Worm (Caenorhabditis elegans) whole organism, L1 larva: Measurements from ENCODE around the gene Y43F8B.7.

Source experiments
- C04F5.9 ChIP-seq: sonication (generic microtip); optimal IDR thresholded peaks from 2 replicates; lab custom pipeline; 2016; ENCODE audit warnings: missing genetic modification characterization, missing compliant biosample characterization
- C16A3.4 ChIP-seq: fragments of 150-350 bp; optimal IDR thresholded peaks from 2 replicates; lab custom pipeline; 2014; ENCODE audit warnings: missing biosample characterization, missing genetic modification characterization
- blmp-1 ChIP-seq: fragments of 150-350 bp; optimal IDR thresholded peaks from 2 replicates; lab custom pipeline; 2014; ENCODE audit warnings: missing biosample characterization, missing genetic modification characterization
- ceh-8 ChIP-seq: fragments of 200-800 bp; sonication (Bioruptor generic); optimal IDR thresholded peaks from 2 replicates; lab custom pipeline; 2018; ENCODE audit warnings: mild to moderate bottlenecking, missing genetic modification characterization, moderate library complexity, missing compliant biosample characterization
- ceh-82 ChIP-seq, 3 experiments: fragments of 150-350 bp in 1 of 3; sonication (generic microtip) in 2 of 3; optimal IDR thresholded peaks; 2 replicates each; lab custom pipeline; 2014 to 2017; ENCODE audit warnings: missing biosample characterization in 3 of 3, missing genetic modification characterization in 3 of 3
- ceh-88 ChIP-seq: fragments of 200-800 bp; sonication (Bioruptor generic); IDR thresholded peaks from 2 replicates; pipeline ENCODE4 v1.3.6; 2022; ENCODE audit warnings: missing genetic modification characterization, missing compliant biosample characterization
- ceh-90 ChIP-seq: sonication (generic microtip); optimal IDR thresholded peaks from 2 replicates; lab custom pipeline; 2016; ENCODE audit warnings: missing genetic modification characterization, missing compliant biosample characterization
- dsc-1 ChIP-seq: sonication (generic microtip); optimal IDR thresholded peaks from 2 replicates; lab custom pipeline; 2016; ENCODE audit warnings: mild to moderate bottlenecking, missing genetic modification characterization, missing compliant biosample characterization
- egl-13 ChIP-seq: sonication (generic microtip); optimal IDR thresholded peaks from 2 replicates; lab custom pipeline; 2016; ENCODE audit warnings: missing genotype, missing genetic modification reagents, missing genetic modification characterization, missing compliant biosample characterization
- egl-27 ChIP-seq, 2 experiments: fragments of 150-350 bp in 1 of 2; sonication (generic microtip); optimal IDR thresholded peaks; 3 replicates each; lab custom pipeline; 2017 to 2018; ENCODE audit warnings: missing biosample characterization in 2 of 2, missing genetic modification characterization in 2 of 2, missing genetic modification reagents in 2 of 2
- elt-2 ChIP-seq: sonication (generic microtip); optimal IDR thresholded peaks from 2 replicates; lab custom pipeline; 2016; ENCODE audit warnings: missing genetic modification characterization, mild to moderate bottlenecking, inconsistent platforms, missing compliant biosample characterization, missing genetic modification reagents
- elt-3 ChIP-seq, 6 experiments: fragments of 150-350 bp in 1 of 6; sonication (generic microtip); optimal IDR thresholded peaks; 2 replicates each; lab custom pipeline; 2017 to 2018; ENCODE audit warnings: missing biosample characterization in 6 of 6, missing genetic modification characterization in 6 of 6, inconsistent platforms in 1 of 6
- fkh-10 ChIP-seq: sonication (generic microtip); optimal IDR thresholded peaks from 2 replicates; lab custom pipeline; 2017; ENCODE audit warnings: missing biosample characterization, missing genetic modification reagents, missing genetic modification characterization
- fkh-4 ChIP-seq: sonication (generic microtip); optimal IDR thresholded peaks from 2 replicates; lab custom pipeline; 2016; ENCODE audit warnings: missing compliant biosample characterization, missing genetic modification characterization, borderline replicate concordance
- fkh-8 ChIP-seq: sonication (generic microtip); optimal IDR thresholded peaks from 2 replicates; lab custom pipeline; 2016; ENCODE audit warnings: mild to moderate bottlenecking, missing genetic modification characterization, missing compliant biosample characterization
- fos-1 ChIP-seq: fragments of 150-350 bp; optimal IDR thresholded peaks from 2 replicates; lab custom pipeline; 2014; ENCODE audit warnings: missing biosample characterization, missing genetic modification characterization
- hlh-17 ChIP-seq: fragments of 200-800 bp; sonication (Bioruptor generic); optimal IDR thresholded peaks from 2 replicates; lab custom pipeline; 2018; ENCODE audit warnings: missing genetic modification characterization, mild to moderate bottlenecking, missing compliant biosample characterization, moderate library complexity, borderline replicate concordance
- isw-1 ChIP-seq: fragments of 200-800 bp; sonication (Bioruptor generic); IDR thresholded peaks from 2 replicates; pipeline ENCODE4 v1.3.6; 2022; ENCODE audit warnings: missing genetic modification characterization, missing compliant biosample characterization
- jun-1 ChIP-seq: fragments of 150-350 bp; optimal IDR thresholded peaks from 2 replicates; lab custom pipeline; 2014; ENCODE audit warnings: missing biosample characterization, missing genetic modification reagents, missing genetic modification characterization
- lin-15B ChIP-seq: fragments of 150-350 bp; sonication (generic microtip); optimal IDR thresholded peaks from 3 replicates; lab custom pipeline; 2014; ENCODE audit warnings: missing biosample characterization, missing genetic modification characterization
- lin-39 ChIP-seq: fragments of 150-350 bp; optimal IDR thresholded peaks from 2 replicates; lab custom pipeline; 2014; ENCODE audit warnings: missing biosample characterization, missing genetic modification reagents, missing genetic modification characterization
- lir-3 ChIP-seq: sonication (generic microtip); optimal IDR thresholded peaks from 2 replicates; lab custom pipeline; 2016; ENCODE audit warnings: mild to moderate bottlenecking, missing genetic modification characterization, moderate library complexity, missing compliant biosample characterization; ENCODE audit not compliant: poor library complexity
- lsy-2 ChIP-seq, 2 experiments: fragments of 150-350 bp; optimal IDR thresholded peaks; 2 replicates each; lab custom pipeline; 2014; ENCODE audit warnings: missing biosample characterization in 2 of 2, missing genetic modification characterization in 2 of 2
- mef-2 ChIP-seq: fragments of 150-350 bp; optimal IDR thresholded peaks from 2 replicates; lab custom pipeline; 2014; ENCODE audit warnings: missing biosample characterization, missing genetic modification characterization
- nhr-12 ChIP-seq: sonication (generic microtip); optimal IDR thresholded peaks from 2 replicates; lab custom pipeline; 2017; ENCODE audit warnings: missing biosample characterization, missing genetic modification characterization
- nhr-20 ChIP-seq: sonication (generic microtip); optimal IDR thresholded peaks from 2 replicates; lab custom pipeline; 2016; ENCODE audit warnings: mild to moderate bottlenecking, missing genetic modification characterization, missing compliant biosample characterization
- nhr-237 ChIP-seq: fragments of 150-350 bp; optimal IDR thresholded peaks from 2 replicates; lab custom pipeline; 2014; ENCODE audit warnings: missing biosample characterization, missing genetic modification characterization
- nhr-28 ChIP-seq: fragments of 150-350 bp; optimal IDR thresholded peaks from 2 replicates; lab custom pipeline; 2014; ENCODE audit warnings: missing biosample characterization, missing genetic modification characterization
- nhr-71 ChIP-seq: sonication (generic microtip); optimal IDR thresholded peaks from 2 replicates; lab custom pipeline; 2016; ENCODE audit warnings: mild to moderate bottlenecking, missing genetic modification characterization, moderate library complexity, missing compliant biosample characterization
- nhr-90 ChIP-seq: sonication (generic microtip); optimal IDR thresholded peaks from 2 replicates; lab custom pipeline; 2016; ENCODE audit warnings: mild to moderate bottlenecking, missing genetic modification characterization, missing compliant biosample characterization; ENCODE audit not compliant: poor library complexity
- pag-3 ChIP-seq: sonication (generic microtip); optimal IDR thresholded peaks from 2 replicates; lab custom pipeline; 2017; ENCODE audit warnings: missing genetic modification characterization, mild to moderate bottlenecking, missing compliant biosample characterization, antibody characterized with exemption, borderline replicate concordance; ENCODE audit not compliant: insufficient read depth
- pax-3 ChIP-seq: fragments of 200-800 bp; sonication (Bioruptor generic); optimal IDR thresholded peaks from 2 replicates; lab custom pipeline; 2018; ENCODE audit warnings: mild to moderate bottlenecking, missing genetic modification characterization, moderate library complexity, missing compliant biosample characterization
- pqm-1 ChIP-seq: sonication (generic microtip); optimal IDR thresholded peaks from 3 replicates; lab custom pipeline; 2017; ENCODE audit warnings: missing biosample characterization, missing genetic modification characterization
- rnt-1 ChIP-seq: sonication (generic microtip); optimal IDR thresholded peaks from 2 replicates; lab custom pipeline; 2016; ENCODE audit warnings: mild to moderate bottlenecking, missing genetic modification characterization, moderate library complexity, missing compliant biosample characterization
- skn-1 ChIP-seq: fragments of 150-350 bp; optimal IDR thresholded peaks from 2 replicates; lab custom pipeline; 2014; ENCODE audit warnings: missing biosample characterization, missing genetic modification characterization
- snpc-4 ChIP-seq: fragments of 150-350 bp; optimal IDR thresholded peaks from 2 replicates; lab custom pipeline; 2014; ENCODE audit warnings: missing biosample characterization, missing genetic modification characterization
- snu-23 ChIP-seq: sonication (generic microtip); optimal IDR thresholded peaks from 2 replicates; lab custom pipeline; 2016; ENCODE audit warnings: missing genetic modification characterization, missing compliant biosample characterization
- sox-4 ChIP-seq: sonication (generic microtip); optimal IDR thresholded peaks from 2 replicates; lab custom pipeline; 2016; ENCODE audit warnings: missing genetic modification characterization, missing compliant biosample characterization
- tbx-2 ChIP-seq: sonication (generic microtip); optimal IDR thresholded peaks from 2 replicates; lab custom pipeline; 2016; ENCODE audit warnings: missing genetic modification characterization, missing compliant biosample characterization
- tlp-1 ChIP-seq: fragments of 150-350 bp; optimal IDR thresholded peaks from 2 replicates; lab custom pipeline; 2014; ENCODE audit warnings: missing biosample characterization, missing genetic modification characterization
- unc-30 ChIP-seq: sonication (generic microtip); optimal IDR thresholded peaks from 2 replicates; lab custom pipeline; 2017; ENCODE audit warnings: missing biosample characterization, missing genetic modification characterization
- unc-62 ChIP-seq: fragments of 150-350 bp; optimal IDR thresholded peaks from 2 replicates; lab custom pipeline; 2014; ENCODE audit warnings: missing biosample characterization, missing genetic modification reagents, missing genetic modification characterization
- unc-86 ChIP-seq: sonication (generic microtip); optimal IDR thresholded peaks from 2 replicates; lab custom pipeline; 2016; ENCODE audit warnings: missing genetic modification characterization, missing compliant biosample characterization
- unc-98 ChIP-seq: fragments of 200-800 bp; sonication (Bioruptor generic); IDR thresholded peaks from 2 replicates; pipeline ENCODE4 v1.3.6; 2022; ENCODE audit warnings: missing genetic modification characterization, missing compliant biosample characterization
- vab-15 ChIP-seq: sonication (generic microtip); optimal IDR thresholded peaks from 2 replicates; lab custom pipeline; 2017; ENCODE audit warnings: missing genotype, mild to moderate bottlenecking, missing genetic modification characterization, missing compliant biosample characterization
- xbp-1 ChIP-seq: sonication (generic microtip); optimal IDR thresholded peaks from 2 replicates; lab custom pipeline; 2016; ENCODE audit warnings: missing genetic modification characterization, missing compliant biosample characterization
- zag-1 ChIP-seq: fragments of 150-350 bp; optimal IDR thresholded peaks from 2 replicates; lab custom pipeline; 2014; ENCODE audit warnings: missing biosample characterization, missing genetic modification characterization
- ztf-4 ChIP-seq: fragments of 150-350 bp; optimal IDR thresholded peaks from 2 replicates; lab custom pipeline; 2014; ENCODE audit warnings: missing biosample characterization, missing genetic modification characterization

The Y43F8B.7 gene

DNA sequence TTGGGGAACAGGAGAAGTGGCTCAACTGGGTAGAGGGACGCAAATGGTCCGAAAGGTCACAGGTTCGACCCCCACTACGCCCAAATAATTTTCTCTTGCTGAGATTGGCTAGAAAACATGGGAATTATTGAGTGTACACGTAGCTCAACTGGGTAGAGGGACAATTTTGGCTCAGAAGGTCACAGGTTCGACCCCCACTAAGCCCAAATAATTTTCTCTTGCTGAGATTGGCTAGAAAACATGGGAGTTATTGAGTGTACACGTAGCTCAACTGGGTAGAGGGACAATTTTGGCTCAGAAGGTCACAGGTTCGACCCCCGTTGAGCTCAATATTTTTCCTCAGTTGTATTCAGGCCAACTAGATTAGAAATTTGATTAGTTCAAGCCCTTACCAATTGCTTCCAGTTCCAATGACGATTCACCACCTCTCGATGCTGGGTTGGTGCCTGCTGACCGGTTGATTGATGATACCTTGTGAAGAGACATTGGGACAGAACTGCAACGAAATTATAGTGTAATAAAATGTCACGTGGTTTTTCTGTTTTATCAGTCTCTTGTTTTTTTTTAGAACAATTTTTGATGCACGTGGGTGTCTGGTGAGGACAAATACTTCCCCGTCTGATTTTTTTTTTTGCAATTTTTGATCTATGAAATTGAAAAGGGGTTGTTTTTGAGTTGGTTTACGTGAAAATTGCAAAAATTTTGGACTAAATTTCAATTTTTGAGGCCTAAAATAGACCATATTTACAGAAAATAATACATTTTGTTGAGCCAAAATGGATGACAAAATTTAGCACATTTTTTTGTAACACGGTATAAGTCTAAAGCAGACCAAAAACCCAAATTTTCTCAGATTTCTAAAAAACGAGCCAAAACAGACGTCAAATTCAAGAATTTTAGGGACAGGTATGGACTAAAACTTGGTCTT, 31.1 kb downstream of the Y43F8B.7 start (continued):
- TF ChIP-seq ceh-90 (tag; lab: Kevin White, UChicago) (no peak), elt-3 (tag; optimal IDR thresholded peaks at IDR 0.05; lab: Kevin White, UChicago) (peak in 2 of 6 experiments; percentile 7 to 8), fos-1 (no peak), pag-3 (tag; lab: Kevin White, UChicago) (peak; percentile 26), lir-3 (tag; lab: Kevin White, UChicago) (no peak), snpc-4 (tag; lab: Kevin White, UChicago) (no peak), nhr-12 (no peak), pqm-1 (tag; lab: Kevin White, UChicago) (no peak), isw-1 (GFP tag; lab: Robert Waterston, UW) (no peak), dsc-1 (no peak), nhr-28 (no peak), egl-13 (no peak)

ce11 chrV:19522551-19523137, 32.1 kb downstream of the Y43F8B.7 start:
- peak; percentile 72 for TF ChIP-seq blmp-1 (tag; lab: Kevin White, UChicago)
- TF ChIP-seq snpc-4 (tag; lab: Kevin White, UChicago) = peak; percentile 50
- peak; percentile 51 for TF ChIP-seq mef-2
- TF ChIP-seq lsy-2 (tag; optimal IDR thresholded peaks at IDR 0.05; lab: Kevin White, UChicago) = peak; percentile 76 to 85
- peak; percentile 88 for TF ChIP-seq nhr-90 (tag; lab: Kevin White, UChicago)
- peak; percentile 73 for TF ChIP-seq dsc-1
- no peak for TF ChIP-seq C04F5.9 (tag; lab: Kevin White, UChicago)
- peak; percentile 82 for TF ChIP-seq elt-2 (tag; lab: Kevin White, UChicago)
- no peak for TF ChIP-seq lin-15B (tag; lab: Kevin White, UChicago)
- TF ChIP-seq sox-4 = peak; percentile 43
- TF ChIP-seq snu-23 (GFP tag; lab: Kevin White, UChicago) = peak; percentile 90
- TF ChIP-seq hlh-17 (GFP tag; lab: Kevin White, UChicago) = no peak
- no peak for TF ChIP-seq pqm-1 (tag; lab: Kevin White, UChicago)
- TF ChIP-seq fkh-4 = no peak
- peak; percentile 88 for TF ChIP-seq jun-1 (tag; lab: Kevin White, UChicago)
- peak; percentile 61 for TF ChIP-seq ceh-8 (GFP tag; lab: Kevin White, UChicago)
- TF ChIP-seq tbx-2 (tag; lab: Kevin White, UChicago) = peak; percentile 90
- peak; percentile 62 to 86 (median 82) for TF ChIP-seq ceh-82 (tag; optimal IDR thresholded peaks at IDR 0.05; lab: Kevin White, UChicago)
- TF ChIP-seq tlp-1 (tag; lab: Kevin White, UChicago) = no peak
- peak; percentile 94 for TF ChIP-seq nhr-20 (tag; lab: Kevin White, UChicago)
- TF ChIP-seq lin-39 (tag; lab: Kevin White, UChicago) = peak; percentile 66
- TF ChIP-seq vab-15 (tag; lab: Kevin White, UChicago) = peak; percentile 85
- TF ChIP-seq pax-3 (tag; lab: Kevin White, UChicago) = peak; percentile 81
- TF ChIP-seq fkh-10 = peak; percentile 19
- peak; percentile 29 for TF ChIP-seq C16A3.4 (tag; lab: Kevin White, UChicago)
- peak; percentile 96 for TF ChIP-seq unc-86 (tag; lab: Kevin White, UChicago)
- TF ChIP-seq fos-1 = peak; percentile 59
- TF ChIP-seq zag-1 (tag; lab: Kevin White, UChicago) = peak; percentile 55
- peak; percentile 48 for TF ChIP-seq skn-1 (tag; lab: Kevin White, UChicago)
- peak; percentile 80 to 88 for TF ChIP-seq egl-27 (tag; optimal IDR thresholded peaks at IDR 0.05; lab: Kevin White, UChicago)
- TF ChIP-seq ztf-4 = peak; percentile 93
- peak; percentile 94 for TF ChIP-seq fkh-8
- peak; percentile 59 for TF ChIP-seq nhr-237
- peak; percentile 98 for TF ChIP-seq nhr-71 (tag; lab: Kevin White, UChicago)
- peak; percentile 70 for TF ChIP-seq ceh-88 (GFP tag; lab: Robert Waterston, UW)
- peak; percentile 32; the same call in 1 of the 2 replicates for TF ChIP-seq unc-98 (GFP tag; lab: Robert Waterston, UW)
- peak; percentile 76 for TF ChIP-seq unc-62 (GFP tag; lab: Kevin White, UChicago)
- TF ChIP-seq unc-30 (tag; lab: Kevin White, UChicago) = no peak
- peak; percentile 71 for TF ChIP-seq xbp-1 (tag; lab: Kevin White, UChicago)
- peak; percentile 81 for TF ChIP-seq rnt-1 (tag; lab: Kevin White, UChicago)
